Fruit fly (Drosophila melanogaster) whole organism, embryonic: ENCODE measurements around the gene GCC88.

Source experiments
- BtbVII ChIP-seq: fragments of 200-800 bp; sonication (Bioruptor generic); optimal IDR thresholded peaks from 3 replicates; lab custom pipeline; 2017; ENCODE audit warnings: missing biosample characterization, mild to moderate bottlenecking, missing genetic modification characterization
- CG10267 ChIP-seq: fragments of 200-800 bp; sonication (Bioruptor generic); optimal IDR thresholded peaks from 2 replicates; lab custom pipeline; 2018; ENCODE audit warnings: missing biosample characterization, mild to moderate bottlenecking, missing genetic modification characterization, moderate library complexity
- CG12769 ChIP-seq: fragments of 200-800 bp; sonication (Bioruptor generic); optimal IDR thresholded peaks from 2 replicates; lab custom pipeline; 2019; ENCODE audit warnings: missing biosample characterization, mild to moderate bottlenecking, missing genetic modification characterization, moderate library complexity
- CG15696 ChIP-seq: fragments of 200-800 bp; sonication (Bioruptor generic); optimal IDR thresholded peaks from 2 replicates; lab custom pipeline; 2019; ENCODE audit warnings: missing biosample characterization, mild to moderate bottlenecking, missing genetic modification characterization, moderate library complexity
- CG17359 ChIP-seq: fragments of 200-800 bp; sonication (Bioruptor generic); optimal IDR thresholded peaks from 3 replicates; lab custom pipeline; 2018; ENCODE audit warnings: missing biosample characterization, mild to moderate bottlenecking, missing genetic modification characterization, moderate library complexity
- CG17361 ChIP-seq: fragments of 200-800 bp; sonication (Bioruptor generic); IDR thresholded peaks from 3 replicates; pipeline ENCODE4 v1.3.6; 2022; ENCODE audit warnings: missing biosample characterization, missing genetic modification characterization
- CG17829 ChIP-seq: fragments of 200-800 bp; optimal IDR thresholded peaks from 2 replicates; lab custom pipeline; 2019; ENCODE audit warnings: missing biosample characterization, mild to moderate bottlenecking, missing genetic modification characterization, moderate library complexity
- CG18262 ChIP-seq: fragments of 200-800 bp; optimal IDR thresholded peaks from 3 replicates; lab custom pipeline; 2019; ENCODE audit warnings: missing biosample characterization, mild to moderate bottlenecking, missing genetic modification characterization, moderate library complexity
- CG2120 ChIP-seq: fragments of 200-800 bp; sonication (Bioruptor generic); optimal IDR thresholded peaks from 3 replicates; lab custom pipeline; 2016; ENCODE audit warnings: missing biosample characterization, missing genetic modification characterization
- CG2199 ChIP-seq: fragments of 200-800 bp; sonication (Bioruptor generic); IDR thresholded peaks from 3 replicates; pipeline ENCODE4 v1.3.6; 2022; ENCODE audit warnings: missing biosample characterization, missing genetic modification characterization
- CG2678 ChIP-seq: fragments of 200-800 bp; sonication (Bioruptor generic); optimal IDR thresholded peaks from 3 replicates; lab custom pipeline; 2019; ENCODE audit warnings: missing biosample characterization, mild to moderate bottlenecking, missing genetic modification characterization, moderate library complexity
- CG30403 ChIP-seq: fragments of 200-800 bp; sonication (Bioruptor generic); optimal IDR thresholded peaks from 3 replicates; lab custom pipeline; 2016; ENCODE audit warnings: missing biosample characterization, missing genetic modification characterization
- CG31365 ChIP-seq: fragments of 200-800 bp; sonication (Bioruptor generic); optimal IDR thresholded peaks from 2 replicates; lab custom pipeline; 2018; ENCODE audit warnings: missing biosample characterization, mild to moderate bottlenecking, missing genetic modification characterization
- CG31441 ChIP-seq: fragments of 200-800 bp; sonication (Bioruptor generic); IDR thresholded peaks from 2 replicates; pipeline ENCODE4 v1.3.6; 2022; ENCODE audit warnings: missing biosample characterization, missing genetic modification characterization
- CG32532 ChIP-seq: fragments of 200-800 bp; sonication (Bioruptor generic); IDR thresholded peaks from 2 replicates; pipeline ENCODE4 v1.3.6; 2022; ENCODE audit warnings: missing biosample characterization, missing genetic modification characterization
- CG4820 ChIP-seq: fragments of 200-800 bp; sonication (Bioruptor generic); optimal IDR thresholded peaks from 3 replicates; lab custom pipeline; 2016; ENCODE audit warnings: missing biosample characterization, missing genetic modification characterization
- CG5180 ChIP-seq: fragments of 200-800 bp; sonication (Bioruptor generic); optimal IDR thresholded peaks from 3 replicates; lab custom pipeline; 2017; ENCODE audit warnings: missing biosample characterization, missing genetic modification characterization, mild to moderate bottlenecking, moderate library complexity, missing genetic modification reagents
- CG6765 ChIP-seq: fragments of 200-800 bp; sonication (Bioruptor generic); optimal IDR thresholded peaks from 3 replicates; lab custom pipeline; 2017; ENCODE audit warnings: missing biosample characterization, mild to moderate bottlenecking, missing genetic modification characterization
- CG6854 ChIP-seq: fragments of 200-800 bp; sonication (Bioruptor generic); optimal IDR thresholded peaks from 3 replicates; lab custom pipeline; 2017; ENCODE audit warnings: missing biosample characterization, mild to moderate bottlenecking, missing genetic modification characterization
- CG7556 ChIP-seq: fragments of 200-800 bp; sonication (Bioruptor generic); optimal IDR thresholded peaks from 2 replicates; lab custom pipeline; 2017; ENCODE audit warnings: missing biosample characterization, mild to moderate bottlenecking, missing genetic modification characterization
- CG7839 ChIP-seq: fragments of 200-800 bp; sonication (Bioruptor generic); optimal IDR thresholded peaks from 3 replicates; lab custom pipeline; 2018; ENCODE audit warnings: missing biosample characterization, mild to moderate bottlenecking, missing genetic modification characterization, moderate library complexity
- CG8290 ChIP-seq, 3 experiments: fragments of 200-800 bp; sonication (Bioruptor generic); optimal IDR thresholded peaks; 2 replicates each; lab custom pipeline; 2016 to 2019; ENCODE audit warnings: missing biosample characterization in 3 of 3, missing genetic modification characterization in 3 of 3, mild to moderate bottlenecking in 2 of 3, moderate library complexity in 1 of 3
- CTCF ChIP-seq: fragments of 200-800 bp; sonication (Bioruptor generic); optimal IDR thresholded peaks from 2 replicates; lab custom pipeline; 2017; ENCODE audit warnings: missing biosample characterization, mild to moderate bottlenecking, missing genetic modification characterization, moderate library complexity
- Dek ChIP-seq: fragments of 200-800 bp; sonication (Bioruptor generic); optimal IDR thresholded peaks from 3 replicates; lab custom pipeline; 2019; ENCODE audit warnings: missing biosample characterization, mild to moderate bottlenecking, missing genetic modification characterization, moderate library complexity
- Dll ChIP-seq: fragments of 200-800 bp; sonication (Bioruptor generic); IDR thresholded peaks from 4 replicates; pipeline ENCODE4 v1.3.6; 2022; ENCODE audit warnings: missing biosample characterization, missing genetic modification characterization; ENCODE audit not compliant: partially characterized antibody
- ERR ChIP-seq: fragments of 200-800 bp; sonication (Bioruptor generic); optimal IDR thresholded peaks from 2 replicates; lab custom pipeline; 2016; ENCODE audit warnings: missing biosample characterization, missing genetic modification characterization
- Hmr ChIP-seq: fragments of 200-800 bp; sonication (Bioruptor generic); optimal IDR thresholded peaks from 3 replicates; lab custom pipeline; 2017; ENCODE audit warnings: mild to moderate bottlenecking, missing biosample characterization, missing genetic modification reagents, missing genetic modification characterization
- Med ChIP-seq: fragments of 200-800 bp; sonication (Bioruptor generic); peaks from one replicate; lab custom pipeline; 2016; ENCODE audit warnings: missing biosample characterization, missing genetic modification characterization, mild to moderate bottlenecking, inconsistent platforms, moderate library complexity
- Meics ChIP-seq: fragments of 200-800 bp; sonication (Bioruptor generic); optimal IDR thresholded peaks from 2 replicates; lab custom pipeline; 2017; ENCODE audit warnings: missing biosample characterization, mild to moderate bottlenecking, missing genetic modification characterization
- NFAT ChIP-seq: fragments of 200-800 bp; sonication (Bioruptor generic); IDR thresholded peaks from 2 replicates; pipeline ENCODE4 v1.3.6; 2022; ENCODE audit warnings: missing biosample characterization, missing genetic modification characterization
- Nf-YC ChIP-seq: fragments of 200-800 bp; optimal IDR thresholded peaks from 3 replicates; lab custom pipeline; 2019; ENCODE audit warnings: missing biosample characterization, mild to moderate bottlenecking, missing genetic modification characterization, moderate library complexity
- Rfx ChIP-seq: fragments of 200-800 bp; sonication (Bioruptor generic); IDR thresholded peaks from 2 replicates; pipeline ENCODE4 v1.3.6; 2022; ENCODE audit warnings: missing biosample characterization, missing genetic modification characterization
- Vsx1 ChIP-seq: fragments of 200-800 bp; sonication (Bioruptor generic); optimal IDR thresholded peaks from 2 replicates; lab custom pipeline; 2017; ENCODE audit warnings: missing biosample characterization, mild to moderate bottlenecking, missing genetic modification characterization, missing genetic modification reagents
- al ChIP-seq: fragments of 200-800 bp; sonication (Bioruptor generic); IDR thresholded peaks from 2 replicates; pipeline ENCODE4 v1.3.6; 2022; ENCODE audit warnings: missing biosample characterization, missing genetic modification characterization
- bcd ChIP-seq: fragments of 200-800 bp; sonication (Bioruptor generic); optimal IDR thresholded peaks from 2 replicates; lab custom pipeline; 2017; ENCODE audit warnings: missing biosample characterization, mild to moderate bottlenecking, missing genetic modification characterization
- crp ChIP-seq, 2 experiments: fragments of 200-800 bp; sonication (Bioruptor generic); optimal IDR thresholded peaks; 2 replicates in 1 of 2; 3 replicates in 1 of 2; lab custom pipeline; 2017; ENCODE audit warnings: missing biosample characterization in 2 of 2, missing genetic modification characterization in 2 of 2, mild to moderate bottlenecking in 1 of 2, moderate library complexity in 1 of 2
- hkb ChIP-seq, 2 experiments: fragments of 200-800 bp in 1 of 2; fragments of >200 bp in 1 of 2; sonication (Bioruptor generic) in 1 of 2; IDR thresholded peaks in 1 of 2; optimal IDR thresholded peaks in 1 of 2; 2 replicates each; pipeline versions ENCODE4 v1.3.6 to Lab custom; 2017 to 2022; ENCODE audit warnings: missing biosample characterization in 1 of 2, missing genetic modification characterization in 1 of 2
- ind ChIP-seq: fragments of 200-800 bp; sonication (Bioruptor generic); optimal IDR thresholded peaks from 3 replicates; lab custom pipeline; 2016; ENCODE audit warnings: missing biosample characterization, missing genetic modification characterization
- mam ChIP-seq: fragments of 200-800 bp; sonication (Bioruptor generic); optimal IDR thresholded peaks from 3 replicates; lab custom pipeline; 2016; ENCODE audit warnings: missing biosample characterization, missing genetic modification characterization
- nom ChIP-seq: fragments of 200-800 bp; sonication (Bioruptor generic); optimal IDR thresholded peaks from 2 replicates; lab custom pipeline; 2017; ENCODE audit warnings: missing biosample characterization, missing genetic modification characterization, mild to moderate bottlenecking, moderate library complexity, missing genetic modification reagents
- repo ChIP-seq: fragments of 200-800 bp; sonication (Bioruptor generic); optimal IDR thresholded peaks from 2 replicates; lab custom pipeline; 2016; ENCODE audit warnings: missing biosample characterization, missing genetic modification characterization
- row ChIP-seq: fragments of 200-800 bp; sonication (Bioruptor generic); IDR thresholded peaks from 3 replicates; pipeline ENCODE4 v1.3.6; 2022; ENCODE audit warnings: missing biosample characterization, missing genetic modification characterization
- sens ChIP-seq: fragments of 200-800 bp; sonication (Bioruptor generic); peaks from one replicate; lab custom pipeline; 2016; ENCODE audit warnings: missing biosample characterization, missing genetic modification characterization
- sim ChIP-seq: fragments of 200-800 bp; sonication (Bioruptor generic); IDR thresholded peaks from 2 replicates; pipeline ENCODE4 v1.3.6; 2022; ENCODE audit warnings: missing biosample characterization, missing genetic modification characterization
- sug ChIP-seq: fragments of 200-800 bp; optimal IDR thresholded peaks from 2 replicates; lab custom pipeline; 2019; ENCODE audit warnings: missing biosample characterization, mild to moderate bottlenecking, missing genetic modification characterization, moderate library complexity
- tio ChIP-seq: fragments of 200-800 bp; sonication (Bioruptor generic); optimal IDR thresholded peaks from 2 replicates; lab custom pipeline; 2017; ENCODE audit warnings: missing biosample characterization, missing genetic modification characterization, inconsistent platforms
- trem ChIP-seq: fragments of 200-800 bp; optimal IDR thresholded peaks from 3 replicates; lab custom pipeline; 2019; ENCODE audit warnings: missing biosample characterization, mild to moderate bottlenecking, missing genetic modification characterization, moderate library complexity
- twi ChIP-seq: fragments of 200-800 bp; optimal IDR thresholded peaks from 2 replicates; lab custom pipeline; 2019; ENCODE audit warnings: missing biosample characterization, mild to moderate bottlenecking, missing genetic modification characterization, moderate library complexity

Gene GCC88

DNA sequence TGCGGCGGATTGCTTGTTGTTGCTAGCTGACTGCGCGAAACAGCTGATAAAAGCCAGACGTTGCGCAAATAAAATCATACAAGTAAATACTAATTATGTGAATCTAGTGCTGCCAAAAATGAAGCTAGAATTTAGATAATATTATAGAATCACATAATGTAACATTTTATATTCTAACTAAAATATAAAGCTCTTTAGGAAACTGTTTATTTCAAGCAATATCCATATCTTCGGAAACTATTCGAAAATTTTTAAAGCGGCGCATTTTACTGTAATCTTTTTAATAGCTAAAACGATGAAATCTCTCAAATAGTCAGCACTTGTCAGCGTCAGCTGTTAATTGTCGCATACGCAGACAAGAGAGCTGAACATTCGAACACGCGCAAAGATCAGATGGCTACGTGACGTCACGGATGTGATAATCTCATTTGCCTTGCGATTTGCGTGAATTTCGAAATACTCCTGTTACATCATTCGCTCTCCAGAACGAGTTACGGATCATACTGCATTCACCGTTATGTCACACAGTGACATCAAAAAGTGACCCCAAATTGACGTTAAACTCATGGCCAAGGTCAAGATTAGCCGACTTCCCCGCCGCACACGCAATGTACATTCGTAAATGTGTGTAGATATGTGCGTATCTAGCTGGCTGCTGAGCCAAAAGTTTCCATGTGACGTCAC is 12.8 kb upstream of the GCC88 start (continued):
- TF ChIP-seq CG15696 (no peak), CG32532 (GFP tag; lab: Robert Waterston, UW) (peak; percentile 44; the same call in 1 of the 2 replicates), Hmr (GFP tag; lab: Kevin White, UChicago) (peak; percentile 15), Rfx (peak; percentile 66), CG5180 (GFP tag; lab: Kevin White, UChicago) (peak; percentile 29), ERR (GFP tag; lab: Kevin White, UChicago) (no peak), repo (GFP tag; lab: Kevin White, UChicago) (no peak), sens (GFP tag; lab: Kevin White, UChicago) (peak; percentile 88), CG7839 (tag; lab: Kevin White, UChicago) (peak; percentile 61), mam (GFP tag; lab: Kevin White, UChicago) (peak; percentile 45), BtbVII (GFP tag; lab: Kevin White, UChicago) (peak; percentile 84), tio (GFP tag; lab: Kevin White, UChicago) (no peak), CG7556 (GFP tag; lab: Kevin White, UChicago) (peak; percentile 47), Med (peak; percentile 84), NFAT (GFP tag; lab: Robert Waterston, UW) (no peak), CG6765 (GFP tag; lab: Kevin White, UChicago) (peak; percentile 60), CG17359 (tag; lab: Kevin White, UChicago) (peak; percentile 57), Vsx1 (GFP tag; lab: Kevin White, UChicago) (no peak), CG10267 (tag; lab: Kevin White, UChicago) (peak; percentile 34), nom (peak; percentile 30), row (GFP tag; lab: Robert Waterston, UW) (peak; percentile 16; the same call in 1 of the 3 replicates), CG12769 (tag; lab: Kevin White, UChicago) (peak; percentile 72), twi (tag; lab: Kevin White, UChicago) (no peak), sug (tag; lab: Kevin White, UChicago) (peak; percentile 24), sim (no peak), CG8290 (GFP tag; optimal IDR thresholded peaks at IDR 0.05; lab: Kevin White, UChicago) (peak; percentile 11), CG8290 (tag; optimal IDR thresholded peaks at IDR 0.05; lab: Kevin White, UChicago) (peak in 1 of 2 experiments; percentile 13), CG30403 (GFP tag; lab: Kevin White, UChicago) (peak; percentile 41), CG6854 (GFP tag; lab: Kevin White, UChicago) (peak; percentile 60), CG4820 (GFP tag; lab: Kevin White, UChicago) (peak; percentile 20), Dll (GFP tag; lab: Robert Waterston, UW) (peak; percentile 16; the same call in 1 of the 4 replicates), CG2678 (tag; lab: Kevin White, UChicago) (peak; percentile 73), CG2120 (GFP tag; lab: Kevin White, UChicago) (peak; percentile 31), CG31365 (tag; lab: Kevin White, UChicago) (no peak), bcd (GFP tag; lab: Kevin White, UChicago) (peak; percentile 20), CG17361 (peak; percentile 55; the same call in 2 of the 3 replicates), al (0 out of 2 replicates have a peak, but pooled peaks have one; percentile 20), crp (GFP tag; optimal IDR thresholded peaks at IDR 0.05; lab: Kevin White, UChicago) (peak in 1 of 2 experiments; percentile 69), trem (tag; lab: Kevin White, UChicago) (peak; percentile 50), ind (peak; percentile 25), CG17829 (tag; lab: Kevin White, UChicago) (peak; percentile 30), Meics (GFP tag; lab: Kevin White, UChicago) (peak; percentile 64), CG31441 (peak; percentile 76), CG2199 (no peak), CTCF (GFP tag; lab: Kevin White, UChicago) (no peak), CG18262 (tag; lab: Kevin White, UChicago) (peak; percentile 56), hkb (optimal IDR thresholded peaks at IDR 0.05; lab: Kevin White, UChicago) (no peak), hkb (GFP tag; IDR thresholded peaks at IDR 0.05; lab: Robert Waterston, UW) (peak; percentile 58; the same call in 1 of the 2 replicates), Dek (tag; lab: Kevin White, UChicago) (peak; percentile 36), Nf-YC (tag; lab: Kevin White, UChicago) (peak; percentile 49)
